Worm (Caenorhabditis elegans) whole organism, young adult: Measurements from ENCODE around the gene T23E7.6.
A peak's percentile ranks its signal among the peaks of the same experiment; 100 is the strongest.

ENCODE experiments used
- B0035.1 ChIP-seq: sonication (generic microtip); optimal IDR thresholded peaks from 2 replicates; lab custom pipeline; 2016; ENCODE audit warnings: missing genetic modification characterization, mild to moderate bottlenecking, missing compliant biosample characterization, missing genotype, missing genetic modification reagents
- B0261.1 ChIP-seq: sonication (generic microtip); optimal IDR thresholded peaks from 2 replicates; lab custom pipeline; 2016; ENCODE audit warnings: mild to moderate bottlenecking, missing genetic modification characterization, moderate library complexity, missing compliant biosample characterization
- B0336.3 ChIP-seq: fragments of 200-800 bp; sonication (Bioruptor generic); IDR thresholded peaks from 2 replicates; pipeline ENCODE4 v1.3.6; 2022; ENCODE audit warnings: missing genetic modification characterization, missing compliant biosample characterization
- C06A6.2 ChIP-seq: fragments of 200-800 bp; sonication (Bioruptor generic); conservative IDR thresholded peaks from 2 replicates; pipeline ENCODE4 v1.3.6; 2022; ENCODE audit warnings: missing genetic modification characterization, missing compliant biosample characterization
- C17E4.6 ChIP-seq: fragments of 200-800 bp; sonication (Bioruptor generic); IDR thresholded peaks from 2 replicates; pipeline ENCODE4 v1.3.6; 2022; ENCODE audit warnings: missing genetic modification reagents, missing genetic modification characterization, missing compliant biosample characterization
- F10E7.11 ChIP-seq: sonication (generic microtip); optimal IDR thresholded peaks from 2 replicates; lab custom pipeline; 2017; ENCODE audit warnings: mild to moderate bottlenecking, missing genetic modification characterization, moderate library complexity, missing compliant biosample characterization
- F22D6.2 ChIP-seq: sonication (generic microtip); optimal IDR thresholded peaks from 2 replicates; lab custom pipeline; 2016; ENCODE audit warnings: mild to moderate bottlenecking, missing genetic modification characterization, missing compliant biosample characterization
- F23B12.7 ChIP-seq: sonication (generic microtip); optimal IDR thresholded peaks from 2 replicates; lab custom pipeline; 2017; ENCODE audit warnings: missing genetic modification characterization, mild to moderate bottlenecking, missing compliant biosample characterization, antibody characterized with exemption, moderate library complexity; ENCODE audit not compliant: insufficient read depth
- F52B5.7 ChIP-seq: sonication (generic microtip); optimal IDR thresholded peaks from 2 replicates; lab custom pipeline; 2016; ENCODE audit warnings: mild to moderate bottlenecking, missing genetic modification characterization, missing compliant biosample characterization
- T07F8.4 ChIP-seq: sonication (generic microtip); optimal IDR thresholded peaks from 2 replicates; lab custom pipeline; 2016; ENCODE audit warnings: mild to moderate bottlenecking, missing genetic modification characterization, moderate library complexity, missing compliant biosample characterization
- T26A5.8 ChIP-seq: sonication (generic microtip); optimal IDR thresholded peaks from 2 replicates; lab custom pipeline; 2016; ENCODE audit warnings: missing genetic modification characterization, missing compliant biosample characterization
- Y53F4B.3 ChIP-seq: fragments of 200-800 bp; sonication (Bioruptor generic); IDR thresholded peaks from 2 replicates; pipeline ENCODE4 v1.3.6; 2022; ENCODE audit warnings: missing genetic modification reagents, missing genetic modification characterization, missing compliant biosample characterization
- ama-1 ChIP-seq, 3 experiments: fragments of 150-350 bp in 1 of 3; sonication (generic microtip) in 2 of 3; optimal IDR thresholded peaks; 2 replicates each; lab custom pipeline; 2014 to 2018; ENCODE audit warnings: missing biosample characterization in 2 of 3, missing genetic modification characterization in 2 of 3, missing genetic modification reagents in 2 of 3
- aptf-2 ChIP-seq: fragments of 200-800 bp; sonication (Bioruptor generic); conservative IDR thresholded peaks from 2 replicates; pipeline ENCODE4 v1.3.6; 2022; ENCODE audit warnings: missing genetic modification reagents, missing genetic modification characterization, missing compliant biosample characterization
- atf-7 ChIP-seq: sonication (generic microtip); optimal IDR thresholded peaks from 2 replicates; lab custom pipeline; 2017; ENCODE audit warnings: mild to moderate bottlenecking, missing genetic modification characterization, missing compliant biosample characterization
- athp-1 ChIP-seq: sonication (generic microtip); optimal IDR thresholded peaks from 2 replicates; lab custom pipeline; 2017; ENCODE audit warnings: mild to moderate bottlenecking, missing genetic modification characterization, missing compliant biosample characterization
- ccch-3 ChIP-seq: fragments of 200-800 bp; sonication (Bioruptor generic); optimal IDR thresholded peaks from 2 replicates; lab custom pipeline; 2018; ENCODE audit warnings: mild to moderate bottlenecking, missing genetic modification characterization, missing compliant biosample characterization
- cebp-1 ChIP-seq, 2 experiments: fragments of 200-800 bp in 1 of 2; sonication (Bioruptor generic) in 1 of 2; sonication (generic microtip) in 1 of 2; IDR thresholded peaks in 1 of 2; optimal IDR thresholded peaks in 1 of 2; 2 replicates each; pipeline versions ENCODE4 v1.3.6 to Lab custom; 2017 to 2022; ENCODE audit warnings: missing compliant biosample characterization in 2 of 2, missing genetic modification characterization in 2 of 2, mild to moderate bottlenecking in 1 of 2, missing genetic modification reagents in 1 of 2, moderate library complexity in 1 of 2
- cebp-2 ChIP-seq: fragments of 200-800 bp; sonication (Bioruptor generic); IDR thresholded peaks from 2 replicates; pipeline ENCODE4 v1.3.6; 2022; ENCODE audit warnings: missing genetic modification characterization, missing compliant biosample characterization
- ceh-27 ChIP-seq: fragments of 200-800 bp; sonication (Bioruptor generic); optimal IDR thresholded peaks from 2 replicates; lab custom pipeline; 2018; ENCODE audit warnings: mild to moderate bottlenecking, missing genetic modification characterization, moderate library complexity, missing compliant biosample characterization
- die-1 ChIP-seq: sonication (generic microtip); optimal IDR thresholded peaks from 2 replicates; lab custom pipeline; 2016; ENCODE audit warnings: missing genotype, mild to moderate bottlenecking, missing genetic modification characterization, missing compliant biosample characterization
- dpff-1 ChIP-seq: sonication (generic microtip); optimal IDR thresholded peaks from 2 replicates; lab custom pipeline; 2017; ENCODE audit warnings: mild to moderate bottlenecking, missing genetic modification characterization, missing compliant biosample characterization
- ekl-4 ChIP-seq: fragments of 200-800 bp; sonication (Bioruptor generic); IDR thresholded peaks from 2 replicates; pipeline ENCODE4 v1.3.6; 2022; ENCODE audit warnings: missing genetic modification reagents, missing genetic modification characterization, missing compliant biosample characterization
- lag-1 ChIP-seq: fragments of 200-800 bp; sonication (Bioruptor generic); IDR thresholded peaks from 2 replicates; pipeline ENCODE4 v1.3.6; 2022; ENCODE audit warnings: missing genetic modification reagents, missing genetic modification characterization, missing compliant biosample characterization
- lin-40 ChIP-seq: sonication (generic microtip); optimal IDR thresholded peaks from 2 replicates; lab custom pipeline; 2016; ENCODE audit warnings: missing genetic modification characterization, mild to moderate bottlenecking, missing compliant biosample characterization, missing genotype, missing genetic modification reagents
- lir-1 ChIP-seq: fragments of 200-800 bp; sonication (Bioruptor generic); conservative IDR thresholded peaks from 2 replicates; pipeline ENCODE4 v1.3.6; 2022; ENCODE audit warnings: missing genetic modification reagents, missing genetic modification characterization, missing compliant biosample characterization
- lsl-1 ChIP-seq: fragments of 200-800 bp; sonication (Bioruptor generic); optimal IDR thresholded peaks from 2 replicates; lab custom pipeline; 2018; ENCODE audit warnings: mild to moderate bottlenecking, missing genetic modification characterization, moderate library complexity, missing compliant biosample characterization
- lsy-27 ChIP-seq: sonication (generic microtip); optimal IDR thresholded peaks from 2 replicates; lab custom pipeline; 2017; ENCODE audit warnings: missing genetic modification characterization, mild to moderate bottlenecking, missing compliant biosample characterization, antibody characterized with exemption, missing genotype, borderline replicate concordance; ENCODE audit not compliant: insufficient read depth
- madf-10 ChIP-seq: sonication (generic microtip); optimal IDR thresholded peaks from 2 replicates; lab custom pipeline; 2016; ENCODE audit warnings: mild to moderate bottlenecking, missing genetic modification characterization, missing compliant biosample characterization
- mcd-1 ChIP-seq: fragments of 200-800 bp; sonication (Bioruptor generic); IDR thresholded peaks from 2 replicates; pipeline ENCODE4 v1.3.6; 2022; ENCODE audit warnings: missing genetic modification reagents, missing genetic modification characterization, missing compliant biosample characterization
- mel-28 ChIP-seq: sonication (generic microtip); optimal IDR thresholded peaks from 2 replicates; lab custom pipeline; 2016; ENCODE audit warnings: borderline replicate concordance, mild to moderate bottlenecking, missing genetic modification characterization, missing compliant biosample characterization
- nhr-179 ChIP-seq: sonication (generic microtip); optimal IDR thresholded peaks from 2 replicates; lab custom pipeline; 2016; ENCODE audit warnings: mild to moderate bottlenecking, missing genetic modification characterization, missing compliant biosample characterization
- nhr-27 ChIP-seq: fragments of 200-800 bp; sonication (Bioruptor generic); optimal IDR thresholded peaks from 2 replicates; lab custom pipeline; 2018; ENCODE audit warnings: mild to moderate bottlenecking, missing genetic modification characterization, moderate library complexity, missing compliant biosample characterization
- nhr-80 ChIP-seq: sonication (generic microtip); optimal IDR thresholded peaks from 2 replicates; lab custom pipeline; 2016; ENCODE audit warnings: missing genetic modification characterization, missing compliant biosample characterization
- nhr-90 ChIP-seq: sonication (generic microtip); optimal IDR thresholded peaks from 2 replicates; lab custom pipeline; 2016; ENCODE audit warnings: missing genotype, mild to moderate bottlenecking, missing genetic modification characterization, missing compliant biosample characterization
- pha-4 ChIP-seq: fragments of 150-350 bp; sonication (generic microtip); optimal IDR thresholded peaks from 2 replicates; lab custom pipeline; 2014; ENCODE audit warnings: missing biosample characterization, missing genetic modification reagents, missing genetic modification characterization
- rcor-1 ChIP-seq: fragments of 200-800 bp; sonication (Bioruptor generic); IDR thresholded peaks from 2 replicates; pipeline ENCODE4 v1.3.6; 2022; ENCODE audit warnings: missing genetic modification reagents, missing genetic modification characterization, missing compliant biosample characterization
- repo-1 ChIP-seq: sonication (generic microtip); optimal IDR thresholded peaks from 2 replicates; lab custom pipeline; 2017; ENCODE audit warnings: mild to moderate bottlenecking, missing genetic modification characterization, missing compliant biosample characterization
- sdz-38 ChIP-seq: sonication (generic microtip); optimal IDR thresholded peaks from 2 replicates; lab custom pipeline; 2016; ENCODE audit warnings: missing genotype, missing genetic modification characterization, missing compliant biosample characterization
- snpc-1.3 ChIP-seq: sonication (generic microtip); optimal IDR thresholded peaks from 2 replicates; lab custom pipeline; 2017; ENCODE audit warnings: missing genetic modification characterization, mild to moderate bottlenecking, missing compliant biosample characterization, antibody characterized with exemption, moderate library complexity, missing genotype, missing genetic modification reagents; ENCODE audit not compliant: insufficient read depth
- snpc-4 ChIP-seq, 5 experiments: fragments of 150-350 bp in 1 of 5; sonication (generic microtip) in 4 of 5; optimal IDR thresholded peaks; 2 replicates each; lab custom pipeline; 2014 to 2018; ENCODE audit warnings: missing genetic modification characterization in 5 of 5, missing biosample characterization in 3 of 5, antibody characterized with exemption in 2 of 5, mild to moderate bottlenecking in 2 of 5, missing compliant biosample characterization in 2 of 5, missing genotype in 2 of 5, moderate library complexity in 2 of 5, missing genetic modification reagents in 1 of 5
- ztf-22 ChIP-seq: fragments of 200-800 bp; sonication (Bioruptor generic); optimal IDR thresholded peaks from 2 replicates; lab custom pipeline; 2018; ENCODE audit warnings: mild to moderate bottlenecking, missing genetic modification characterization, moderate library complexity, missing compliant biosample characterization

The T23E7.6 gene

DNA sequence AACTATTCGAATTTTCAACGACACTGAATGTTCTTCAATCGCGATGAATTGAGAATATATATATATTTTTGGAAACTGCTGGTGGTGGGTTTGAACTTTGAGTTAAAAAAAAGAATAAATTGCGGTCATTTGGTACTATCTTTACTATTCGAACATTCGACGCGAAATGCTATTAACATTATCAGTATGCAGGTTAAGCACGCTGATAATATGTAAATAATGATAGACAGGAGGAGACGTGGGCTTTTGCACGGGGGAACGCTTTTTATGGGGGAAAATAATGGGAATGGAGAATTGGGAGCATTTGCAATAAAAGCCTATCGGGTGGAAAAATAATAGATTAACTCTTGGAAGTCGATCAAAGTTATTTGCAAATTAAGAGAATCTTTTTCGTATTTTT lies 45.6 kb downstream of the T23E7.6 start:
- TF ChIP-seq rcor-1 (GFP tag; lab: Robert Waterston, UW) (no peak), nhr-80 (peak; percentile 46), die-1 (tag; lab: Kevin White, UChicago) (no peak)

DNA sequence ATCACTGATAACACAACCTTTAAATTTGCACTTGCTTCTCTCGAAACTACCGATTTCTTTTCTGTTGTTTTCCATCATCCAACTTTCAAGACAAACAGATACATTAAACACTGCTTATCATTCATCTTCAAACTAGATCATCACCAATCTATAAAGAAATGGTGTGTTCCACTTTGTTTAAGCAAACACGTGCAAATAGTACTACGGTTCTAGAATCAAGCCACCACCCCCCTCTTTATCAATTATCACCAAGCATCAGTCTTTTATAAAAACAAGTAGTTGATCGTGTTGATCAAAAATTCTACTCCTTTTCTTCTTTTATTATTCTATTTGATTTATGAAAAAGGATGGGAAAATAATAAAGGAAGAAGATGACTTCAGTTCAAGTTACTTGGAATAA lies 46.2 kb downstream of the T23E7.6 start:
- no peak for TF ChIP-seq B0035.1 (tag; lab: Kevin White, UChicago)
- no peak for TF ChIP-seq sdz-38 (tag; lab: Kevin White, UChicago)
- TF ChIP-seq T07F8.4 (tag; lab: Kevin White, UChicago) = no peak
- TF ChIP-seq lsy-27 (tag; lab: Kevin White, UChicago) = no peak
- no peak for TF ChIP-seq C06A6.2
- TF ChIP-seq ccch-3 (GFP tag; lab: Kevin White, UChicago) = no peak
- TF ChIP-seq cebp-1 (GFP tag; IDR thresholded peaks at IDR 0.05; lab: Robert Waterston, UW) = no peak
- no peak for TF ChIP-seq cebp-1 (tag; optimal IDR thresholded peaks at IDR 0.05; lab: Kevin White, UChicago)
- TF ChIP-seq lir-1 (GFP tag; lab: Robert Waterston, UW) = no peak
- no peak for TF ChIP-seq mcd-1 (GFP tag; lab: Robert Waterston, UW)
- TF ChIP-seq snpc-1.3 (tag; lab: Kevin White, UChicago) = no peak
- no peak for TF ChIP-seq Y53F4B.3 (GFP tag; lab: Robert Waterston, UW)

DNA sequence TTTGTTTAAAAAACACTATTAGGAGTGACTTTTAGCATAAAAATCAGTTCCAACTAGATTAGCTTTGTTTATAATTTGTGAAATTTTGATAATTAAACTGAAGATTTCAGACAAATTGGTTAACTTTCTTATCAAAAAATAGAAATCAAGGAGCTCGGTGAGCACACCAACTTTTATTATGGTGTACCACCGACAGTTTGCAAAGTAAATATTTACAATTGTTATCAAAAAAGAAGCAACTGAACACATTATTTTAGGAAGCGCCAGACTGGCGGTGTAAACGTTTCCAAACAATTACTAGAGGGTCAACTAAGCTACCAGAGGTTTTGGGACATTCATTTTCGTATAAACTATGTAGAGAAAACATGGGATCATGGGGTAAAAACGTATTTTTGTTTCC lies 47.1 kb downstream of the T23E7.6 start:
- TF ChIP-seq F52B5.7 (tag; lab: Kevin White, UChicago) (no peak), pha-4 (peak; percentile 30), mel-28 (tag; lab: Kevin White, UChicago) (no peak)

DNA sequence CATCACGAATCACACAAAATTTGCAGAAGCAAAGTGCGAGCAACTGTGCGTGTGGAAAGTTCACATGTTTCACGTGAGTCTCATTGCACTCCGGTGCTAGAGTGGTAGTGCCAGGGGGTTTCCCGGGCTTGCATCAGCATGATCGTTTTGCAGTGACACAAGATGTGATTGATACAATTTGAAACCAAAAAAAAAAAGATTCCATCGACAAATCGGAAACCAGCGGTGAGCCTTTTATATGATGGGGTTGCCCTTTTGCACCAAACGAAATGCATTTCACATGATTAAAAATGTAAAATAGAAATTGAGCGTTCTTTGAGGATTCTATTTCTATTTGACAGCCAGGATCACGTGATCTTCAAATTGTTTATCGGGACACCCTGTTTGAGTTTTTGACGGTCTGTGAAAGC lies 48.3 kb downstream of the T23E7.6 start:
- TF ChIP-seq lir-1 (GFP tag; lab: Robert Waterston, UW) (no peak), snpc-4 (GFP tag; optimal IDR thresholded peaks at IDR 0.05; lab: Kevin White, UChicago) (no peak), snpc-4 (tag; optimal IDR thresholded peaks at IDR 0.05; lab: Kevin White, UChicago) (no peak), cebp-1 (GFP tag; IDR thresholded peaks at IDR 0.05; lab: Robert Waterston, UW) (no peak), cebp-1 (tag; optimal IDR thresholded peaks at IDR 0.05; lab: Kevin White, UChicago) (no peak), snpc-1.3 (tag; lab: Kevin White, UChicago) (no peak), ztf-22 (GFP tag; lab: Kevin White, UChicago) (peak; percentile 86), B0336.3 (GFP tag; lab: Robert Waterston, UW) (peak; percentile 52; the same call in 1 of the 2 replicates), cebp-2 (no peak), athp-1 (tag; lab: Kevin White, UChicago) (no peak), T26A5.8 (tag; lab: Kevin White, UChicago) (no peak), F10E7.11 (tag; lab: Kevin White, UChicago) (no peak), ekl-4 (GFP tag; lab: Robert Waterston, UW) (no peak), lsl-1 (GFP tag; lab: Kevin White, UChicago) (no peak), C17E4.6 (no peak), dpff-1 (tag; lab: Kevin White, UChicago) (no peak), lin-40 (tag; lab: Kevin White, UChicago) (peak; percentile 57), aptf-2 (no peak), madf-10 (tag; lab: Kevin White, UChicago) (peak; percentile 12), die-1 (tag; lab: Kevin White, UChicago) (no peak), nhr-27 (no peak), nhr-90 (tag; lab: Kevin White, UChicago) (peak; percentile 26), ceh-27 (GFP tag; lab: Kevin White, UChicago) (no peak), lag-1 (GFP tag; lab: Robert Waterston, UW) (no peak), atf-7 (tag; lab: Kevin White, UChicago) (peak; percentile 86), B0261.1 (no peak), ama-1 (optimal IDR thresholded peaks at IDR 0.05; lab: Kevin White, UChicago) (no peak), ama-1 (GFP tag; optimal IDR thresholded peaks at IDR 0.05; lab: Kevin White, UChicago) (no peak), repo-1 (tag; lab: Kevin White, UChicago) (no peak), nhr-179 (no peak), F23B12.7 (no peak), F22D6.2 (tag; lab: Kevin White, UChicago) (peak; percentile 17)
